Fruit fly (Drosophila melanogaster) whole organism: ENCODE results near the gene CG5515.

Experiments used
- Dll ChIP-seq: fragments of >200 bp; optimal IDR thresholded peaks from 2 replicates; lab custom pipeline; 2017
- pan ChIP-seq: fragments of >200 bp; optimal IDR thresholded peaks from 2 replicates; lab custom pipeline; 2017
- usp ChIP-seq: fragments of >200 bp; optimal IDR thresholded peaks from 2 replicates; lab custom pipeline; 2017; ENCODE audit warnings: missing biosample characterization, missing genetic modification characterization, mixed read lengths

DNA sequence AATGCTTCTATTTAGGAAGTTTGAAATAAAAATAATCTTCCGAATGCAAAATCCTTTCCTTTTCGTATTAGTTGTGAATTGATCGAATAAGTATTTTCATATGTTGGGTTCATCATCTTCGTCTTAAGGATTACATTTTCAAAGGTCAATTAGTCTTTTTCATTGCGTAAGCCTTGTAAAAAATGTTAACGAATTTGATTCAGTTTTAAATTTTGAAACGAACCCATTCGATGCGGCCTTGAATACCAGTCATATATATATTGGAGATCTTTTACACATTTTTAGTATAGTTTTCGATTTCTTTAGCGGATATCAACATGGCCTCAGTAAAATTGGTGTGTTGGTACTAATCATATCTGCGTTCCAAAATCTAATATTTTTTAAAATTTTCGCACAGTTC, 40.0 kb upstream of the CG5515 start, which contains the start of gene Acp95EF:
- TF ChIP-seq pan = no peak
- no peak for TF ChIP-seq usp (GFP tag; lab: Kevin White, UChicago)
- no peak for TF ChIP-seq Dll (lab: Kevin White, UChicago)
